Worm (Caenorhabditis elegans) whole organism, L3 larva: ENCODE results near the gene snrp-40.1.

ENCODE experiments used
- aly-2 ChIP-seq: fragments of 150-350 bp; optimal IDR thresholded peaks from 2 replicates; lab custom pipeline; 2014; ENCODE audit warnings: missing biosample characterization, missing genetic modification characterization
- daf-12 ChIP-seq: fragments of 150-350 bp; optimal IDR thresholded peaks from 2 replicates; lab custom pipeline; 2014; ENCODE audit warnings: missing biosample characterization, missing genetic modification reagents, missing genetic modification characterization
- elt-3 ChIP-seq, 3 experiments: fragments of 150-350 bp in 1 of 3; sonication (generic microtip) in 2 of 3; optimal IDR thresholded peaks; 2 replicates in 2 of 3; 4 replicates in 1 of 3; lab custom pipeline; 2014 to 2017; ENCODE audit warnings: missing biosample characterization in 3 of 3, missing genetic modification characterization in 3 of 3
- jun-1 ChIP-seq: fragments of 150-350 bp; optimal IDR thresholded peaks from 2 replicates; lab custom pipeline; 2014; ENCODE audit warnings: missing biosample characterization, missing genetic modification reagents, missing genetic modification characterization
- nfya-1 ChIP-seq: sonication (generic microtip); optimal IDR thresholded peaks from 2 replicates; lab custom pipeline; 2017; ENCODE audit warnings: missing genetic modification characterization, mild to moderate bottlenecking, missing compliant biosample characterization, antibody characterized with exemption, moderate library complexity; ENCODE audit not compliant: insufficient read depth
- nhr-67 ChIP-seq: fragments of 150-350 bp; optimal IDR thresholded peaks from 2 replicates; lab custom pipeline; 2014; ENCODE audit warnings: missing biosample characterization, missing genetic modification characterization
- skn-1 ChIP-seq: fragments of 150-350 bp; optimal IDR thresholded peaks from 2 replicates; lab custom pipeline; 2014; ENCODE audit warnings: missing biosample characterization, missing genetic modification characterization
- unc-39 ChIP-seq: sonication (generic microtip); optimal IDR thresholded peaks from 4 replicates; lab custom pipeline; 2017; ENCODE audit warnings: missing biosample characterization, missing genetic modification characterization

ce11 chrX:11345471-11345870 is 45.9 kb upstream of the snrp-40.1 start:
- TF ChIP-seq skn-1 (tag; lab: Kevin White, UChicago): no peak
- TF ChIP-seq elt-3 (tag; optimal IDR thresholded peaks at IDR 0.05; lab: Kevin White, UChicago): no peak
- TF ChIP-seq unc-39 (tag; lab: Kevin White, UChicago): no peak
- no peak for TF ChIP-seq jun-1 (tag; lab: Kevin White, UChicago)
- no peak for TF ChIP-seq nfya-1
- TF ChIP-seq daf-12: no peak
- TF ChIP-seq aly-2: no peak
- TF ChIP-seq nhr-67 (tag; lab: Kevin White, UChicago): no peak
